Worm (Caenorhabditis elegans) whole organism, L4 larva: ENCODE results near the gene C25H3.14.

Experiments used
- dmd-9 ChIP-seq: fragments of 200-800 bp; sonication (Bioruptor generic); IDR thresholded peaks from 2 replicates; pipeline ENCODE4 v1.3.6; 2022; ENCODE audit warnings: missing genetic modification reagents, missing genetic modification characterization, missing compliant biosample characterization
- lsy-2 ChIP-seq, 2 experiments: fragments of 150-350 bp in 1 of 2; sonication (generic microtip) in 1 of 2; optimal IDR thresholded peaks; 2 replicates each; lab custom pipeline; 2014 to 2017; ENCODE audit warnings: missing biosample characterization in 2 of 2, missing genetic modification characterization in 2 of 2
- nhr-11 ChIP-seq: fragments of 150-350 bp; optimal IDR thresholded peaks from 2 replicates; lab custom pipeline; 2014; ENCODE audit warnings: missing biosample characterization, missing genetic modification characterization
- saeg-2 ChIP-seq: fragments of 200-800 bp; sonication (Bioruptor generic); IDR thresholded peaks from 2 replicates; pipeline ENCODE4 v1.3.6; 2022; ENCODE audit warnings: missing genetic modification reagents, missing genetic modification characterization, missing compliant biosample characterization
- skn-1 ChIP-seq: fragments of 150-350 bp; optimal IDR thresholded peaks from 2 replicates; lab custom pipeline; 2014; ENCODE audit warnings: missing biosample characterization, missing genetic modification characterization
- unc-39 ChIP-seq: sonication (generic microtip); optimal IDR thresholded peaks from 2 replicates; lab custom pipeline; 2017; ENCODE audit warnings: missing biosample characterization, missing genetic modification characterization
- unc-62 ChIP-seq, 3 experiments: fragments of 150-350 bp in 1 of 3; sonication (generic microtip); optimal IDR thresholded peaks in 2 of 3; peaks in 1 of 3; 1 replicate in 1 of 3; 2 replicates in 2 of 3; lab custom pipeline; 2014 to 2017; ENCODE audit warnings: missing biosample characterization in 3 of 3, missing genetic modification characterization in 3 of 3, missing genetic modification reagents in 3 of 3, missing genotype in 1 of 3
- ztf-11 ChIP-seq: fragments of 150-350 bp; optimal IDR thresholded peaks from 2 replicates; lab custom pipeline; 2014; ENCODE audit warnings: missing biosample characterization, missing genetic modification characterization

- TF ChIP-seq ztf-11 (tag; lab: Kevin White, UChicago), result no peak
- no peak for TF ChIP-seq saeg-2
- TF ChIP-seq lsy-2 (tag; optimal IDR thresholded peaks at IDR 0.05; lab: Kevin White, UChicago), result no peak
- TF ChIP-seq unc-62 (GFP tag; optimal IDR thresholded peaks at IDR 0.05 in 1 of 2; lab: Kevin White, UChicago), result no peak
- TF ChIP-seq unc-62 (tag; optimal IDR thresholded peaks at IDR 0.05; lab: Kevin White, UChicago), result no peak
- TF ChIP-seq skn-1 (tag; lab: Kevin White, UChicago), result no peak
- no peak for TF ChIP-seq dmd-9
- no peak for TF ChIP-seq nhr-11 (tag; lab: Kevin White, UChicago)
- TF ChIP-seq unc-39 (tag; lab: Kevin White, UChicago), result no peak
Measured at ce11 chrII:5742767-5743166, 47.9 kb downstream of the C25H3.14 start.
